Worm (Caenorhabditis elegans): Measurements from ENCODE around the gene C25H3.15.
"Not testable (repeated sequence)": the region's sequence is repeated elsewhere in the genome, so short reads cannot be mapped to it uniquely, and the experiment has no call there.

Gene C25H3.15

DNA sequence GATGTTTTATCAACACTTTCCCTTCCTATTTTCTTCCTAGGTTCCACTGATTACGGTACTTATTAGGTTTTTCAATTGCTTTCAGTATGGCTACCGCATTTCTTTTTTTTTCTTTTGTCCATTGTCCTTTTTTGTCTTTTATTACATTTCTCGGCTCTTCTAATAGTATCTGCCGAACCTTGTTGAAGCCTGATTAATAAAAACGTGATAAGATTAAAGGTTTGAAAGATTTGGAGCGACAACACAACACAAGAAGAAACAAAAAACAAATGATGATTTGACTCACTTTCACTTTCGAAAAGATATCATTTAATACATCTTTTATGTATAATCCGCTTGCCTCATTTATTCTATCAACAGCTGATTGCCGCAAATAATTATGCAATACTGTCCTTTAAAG lies at the start of gene C25H3.15:
Gene C25H3.15, plus strand, starts transcription at position 301 of the 400 bp plus-strand sequence.
- TF ChIP-seq bed-3 (GFP tag; optimal IDR thresholded peaks at IDR 0.05), result no peak

DNA sequence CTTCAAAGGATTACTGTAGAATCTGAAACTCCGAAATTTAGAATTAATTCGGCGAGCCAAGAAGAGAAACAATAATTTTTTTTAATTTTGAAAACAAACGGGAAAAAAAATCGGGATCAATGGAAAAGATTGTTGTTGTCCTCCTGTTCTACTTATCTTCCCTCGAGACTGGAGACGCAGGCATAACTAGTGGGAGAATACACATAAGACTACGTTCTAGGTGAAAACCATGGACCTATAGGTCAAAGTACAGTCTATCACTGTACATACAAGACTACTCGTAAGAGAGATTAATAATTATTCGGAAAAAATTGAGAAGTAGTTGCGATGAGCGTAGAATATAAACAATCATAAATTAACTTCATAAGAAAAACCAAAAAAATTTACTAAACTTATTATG lies 45.8 kb upstream of the C25H3.15 start, which contains the start of gene dhs-6:
Gene dhs-6, minus strand, starts transcription at position 22 of the 400 bp plus-strand sequence.
- TF ChIP-seq elt-1 (tag; optimal IDR thresholded peaks at IDR 0.05; ENCODE audit: borderline replicate concordance, insufficient read depth), result no peak
- TF ChIP-seq nhr-237 (tag; optimal IDR thresholded peaks at IDR 0.05), result no peak
- TF ChIP-seq blmp-1 (tag; optimal IDR thresholded peaks at IDR 0.05), result no peak
- no peak for TF ChIP-seq sptf-1 (tag; optimal IDR thresholded peaks at IDR 0.05)
- no peak for TF ChIP-seq unc-62 (GFP tag; optimal IDR thresholded peaks at IDR 0.05)
- TF ChIP-seq snpc-4 (tag; optimal IDR thresholded peaks at IDR 0.05), result no peak
- TF ChIP-seq ceh-39 (tag; optimal IDR thresholded peaks at IDR 0.05), result no peak

ce11 chrII:5622383-5622939 lies 42.7 kb upstream of the C25H3.15 start, which contains the start of the genes eif-3.L and npl-4.2:
eif-3.L (minus strand) TSS chrII:5622483.
npl-4.2 (plus strand) TSS chrII:5622889.
- not testable (repeated sequence) for TF ChIP-seq sptf-1 (tag; optimal IDR thresholded peaks at IDR 0.05); elt-1 (tag; optimal IDR thresholded peaks at IDR 0.05; ENCODE audit: borderline replicate concordance, insufficient read depth); snpc-4 (tag; optimal IDR thresholded peaks at IDR 0.05)

- TF ChIP-seq ceh-39 (tag; optimal IDR thresholded peaks at IDR 0.05) (no peak), elt-1 (tag; optimal IDR thresholded peaks at IDR 0.05; ENCODE audit: borderline replicate concordance, insufficient read depth) (no peak), nhr-2 (tag; optimal IDR thresholded peaks at IDR 0.05) (no peak), nhr-28 (tag; optimal IDR thresholded peaks at IDR 0.05) (no peak), blmp-1 (tag; optimal IDR thresholded peaks at IDR 0.05) (no peak), sptf-1 (tag; optimal IDR thresholded peaks at IDR 0.05) (no peak), ceh-43 (GFP tag; optimal IDR thresholded peaks at IDR 0.05) (no peak), tbx-8 (GFP tag; optimal IDR thresholded peaks at IDR 0.05) (no peak), sem-2 (GFP tag; optimal IDR thresholded peaks at IDR 0.05) (no peak), pha-4 (tag; optimal IDR thresholded peaks at IDR 0.05) (no peak), mls-2 (tag; optimal IDR thresholded peaks at IDR 0.05) (no peak), unc-62 (GFP tag; optimal IDR thresholded peaks at IDR 0.05) (no peak), ces-1 (GFP tag; optimal IDR thresholded peaks at IDR 0.05) (no peak), ham-2 (GFP tag; optimal IDR thresholded peaks at IDR 0.05) (no peak)
These were observed 36.8 kb upstream of the C25H3.15 start, which contains the start of gene F59E12.15 for ce11 chrII:5628326-5628818. F59E12.15 (minus strand) TSS chrII:5628376.

DNA sequence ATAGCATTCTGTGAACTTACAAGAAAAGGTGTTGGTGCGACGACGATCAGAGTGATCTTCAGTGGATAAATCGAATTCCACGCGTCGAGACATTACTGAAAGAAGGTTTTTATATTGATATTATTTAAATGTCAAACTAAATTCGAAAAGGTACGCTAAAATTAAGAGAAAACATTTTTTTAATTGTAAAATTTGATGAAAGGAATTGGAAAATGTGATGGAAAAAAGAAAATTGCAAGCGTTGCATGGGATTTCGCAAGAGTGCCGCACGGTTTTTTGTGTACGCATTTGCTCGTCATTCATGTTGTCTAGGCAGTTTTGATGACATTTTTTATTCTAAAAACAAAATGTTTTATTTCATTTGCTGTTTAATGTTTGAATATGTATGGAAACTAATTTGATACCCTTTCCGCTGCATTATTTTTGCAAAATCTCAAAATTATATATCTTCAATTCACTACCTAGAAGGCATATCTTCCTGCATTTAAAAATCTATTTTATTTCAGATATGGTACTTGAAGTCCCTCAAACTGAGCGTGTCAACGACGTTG lies 34.2 kb upstream of the C25H3.15 start, which contains the start of the genes F59E12.6 and npl-4.1:
Gene F59E12.6, minus strand, starts transcription at position 101 of the 551 bp plus-strand sequence.
Gene npl-4.1, plus strand, starts transcription at position 501 of the 551 bp plus-strand sequence.
- not testable (repeated sequence) for TF ChIP-seq unc-62 (GFP tag; optimal IDR thresholded peaks at IDR 0.05); sptf-1 (tag; optimal IDR thresholded peaks at IDR 0.05); tbx-8 (GFP tag; optimal IDR thresholded peaks at IDR 0.05)

- TF ChIP-seq M03D4.4 (tag; optimal IDR thresholded peaks at IDR 0.05) (no peak), snpc-4 (tag; optimal IDR thresholded peaks at IDR 0.05) (no peak), mep-1 (tag; optimal IDR thresholded peaks at IDR 0.05) (no peak)
These were observed 31.7 kb upstream of the C25H3.15 start for ce11 chrII:5633453-5633852.

ce11 chrII:5636826-5637225 lies 28.3 kb upstream of the C25H3.15 start, which contains the start of gene F59E12.8:
F59E12.8 (minus strand) TSS chrII:5636926.
- no peak for TF ChIP-seq cnd-1 (tag; optimal IDR thresholded peaks at IDR 0.05)
- no peak for TF ChIP-seq nhr-2 (tag; optimal IDR thresholded peaks at IDR 0.05)
- TF ChIP-seq unc-120 (tag; optimal IDR thresholded peaks at IDR 0.05; ENCODE audit: poor library complexity, severe bottlenecking), result no peak
- no peak for TF ChIP-seq lin-13 (tag; optimal IDR thresholded peaks at IDR 0.05)
- no peak for TF ChIP-seq ztf-11 (tag; optimal IDR thresholded peaks at IDR 0.05)
- no peak for TF ChIP-seq nhr-237 (tag; optimal IDR thresholded peaks at IDR 0.05)
- TF ChIP-seq nhr-76 (tag; optimal IDR thresholded peaks at IDR 0.05), result no peak
- no peak for TF ChIP-seq ceh-43 (GFP tag; optimal IDR thresholded peaks at IDR 0.05)
- TF ChIP-seq mab-5 (tag; optimal IDR thresholded peaks at IDR 0.05), result no peak
- TF ChIP-seq nhr-28 (tag; optimal IDR thresholded peaks at IDR 0.05), result no peak
- no peak for TF ChIP-seq lsy-2 (tag; optimal IDR thresholded peaks at IDR 0.05)
- no peak for TF ChIP-seq bed-3 (GFP tag; optimal IDR thresholded peaks at IDR 0.05)
- TF ChIP-seq sem-2 (GFP tag; optimal IDR thresholded peaks at IDR 0.05), result no peak
- TF ChIP-seq blmp-1 (tag; optimal IDR thresholded peaks at IDR 0.05), result no peak
- no peak for TF ChIP-seq hlh-1 (tag; optimal IDR thresholded peaks at IDR 0.05)
- TF ChIP-seq unc-39 (tag; optimal IDR thresholded peaks at IDR 0.05), result no peak
- no peak for TF ChIP-seq tbx-8 (GFP tag; optimal IDR thresholded peaks at IDR 0.05)
- TF ChIP-seq mls-2 (tag; optimal IDR thresholded peaks at IDR 0.05), result no peak
